Worm (Caenorhabditis elegans) whole organism, L4 larva: ENCODE results near the gene trpl-5.

Source experiments
- F26F4.8 ChIP-seq: fragments of 200-800 bp; sonication (Bioruptor generic); conservative IDR thresholded peaks from 2 replicates; pipeline ENCODE4 v1.3.6; 2022; ENCODE audit warnings: missing genetic modification characterization, missing compliant biosample characterization
- R02D3.7 ChIP-seq: fragments of 150-350 bp; sonication (generic microtip); optimal IDR thresholded peaks from 3 replicates; lab custom pipeline; 2014; ENCODE audit warnings: missing biosample characterization, missing genetic modification characterization
- T26A8.4 ChIP-seq: fragments of 200-800 bp; sonication (Bioruptor generic); IDR thresholded peaks from 2 replicates; pipeline ENCODE4 v1.3.6; 2022; ENCODE audit warnings: missing genetic modification characterization, missing compliant biosample characterization
- Y48G9A.11 ChIP-seq: fragments of 200-800 bp; sonication (Bioruptor generic); IDR thresholded peaks from 2 replicates; pipeline ENCODE4 v1.3.6; 2022; ENCODE audit warnings: missing genetic modification reagents, missing genetic modification characterization, missing compliant biosample characterization
- aha-1 ChIP-seq: fragments of 150-350 bp; peaks from one replicate; lab custom pipeline; 2014; ENCODE audit warnings: missing biosample characterization, missing genetic modification characterization
- ama-1 ChIP-seq: fragments of 150-350 bp; optimal IDR thresholded peaks from 2 replicates; lab custom pipeline; 2014; ENCODE audit warnings: inconsistent platforms, mixed read lengths
- ceh-28 ChIP-seq: fragments of 150-350 bp; optimal IDR thresholded peaks from 2 replicates; lab custom pipeline; 2014; ENCODE audit warnings: missing biosample characterization, missing genetic modification reagents, missing genetic modification characterization
- daf-8 ChIP-seq: fragments of 200-800 bp; sonication (Bioruptor generic); IDR thresholded peaks from 2 replicates; pipeline ENCODE4 v1.3.6; 2022; ENCODE audit warnings: missing genetic modification characterization, missing compliant biosample characterization
- dpl-1 ChIP-seq: fragments of 150-350 bp; optimal IDR thresholded peaks from 2 replicates; lab custom pipeline; 2014; ENCODE audit warnings: missing biosample characterization, missing genetic modification reagents, missing genetic modification characterization
- duxl-1 ChIP-seq: sonication (generic microtip); optimal IDR thresholded peaks from 2 replicates; lab custom pipeline; 2016; ENCODE audit warnings: mild to moderate bottlenecking, missing genetic modification characterization, moderate library complexity, missing compliant biosample characterization; ENCODE audit not compliant: poor library complexity
- egl-27 ChIP-seq: sonication (generic microtip); optimal IDR thresholded peaks from 3 replicates; lab custom pipeline; 2017; ENCODE audit warnings: missing biosample characterization, missing genetic modification reagents, missing genetic modification characterization
- gei-8 ChIP-seq: fragments of 200-800 bp; sonication (Bioruptor generic); optimal IDR thresholded peaks from 2 replicates; lab custom pipeline; 2018; ENCODE audit warnings: mild to moderate bottlenecking, missing genetic modification characterization, missing compliant biosample characterization
- hlh-11 ChIP-seq: fragments of 200-800 bp; sonication (Bioruptor generic); optimal IDR thresholded peaks from 2 replicates; lab custom pipeline; 2018; ENCODE audit warnings: mild to moderate bottlenecking, missing genetic modification characterization, missing compliant biosample characterization
- lin-29 ChIP-seq: fragments of 200-800 bp; sonication (Bioruptor generic); IDR thresholded peaks from 2 replicates; pipeline ENCODE4 v1.3.6; 2022; ENCODE audit warnings: missing genetic modification reagents, missing genetic modification characterization, missing compliant biosample characterization
- lin-38 ChIP-seq: fragments of 200-800 bp; sonication (Bioruptor generic); IDR thresholded peaks from 2 replicates; pipeline ENCODE4 v1.3.6; 2022; ENCODE audit warnings: missing genetic modification reagents, missing genetic modification characterization, missing compliant biosample characterization
- lin-39 ChIP-seq: fragments of 150-350 bp; optimal IDR thresholded peaks from 2 replicates; lab custom pipeline; 2014; ENCODE audit warnings: missing biosample characterization, missing genetic modification reagents, missing genetic modification characterization
- lir-3 ChIP-seq: sonication (generic microtip); optimal IDR thresholded peaks from 2 replicates; lab custom pipeline; 2016; ENCODE audit warnings: mild to moderate bottlenecking, missing genetic modification characterization, missing compliant biosample characterization
- mdt-29 ChIP-seq: fragments of 200-800 bp; sonication (Bioruptor generic); IDR thresholded peaks from 2 replicates; pipeline ENCODE4 v1.3.6; 2022; ENCODE audit warnings: missing genetic modification reagents, missing genetic modification characterization, missing compliant biosample characterization
- nhr-11 ChIP-seq: fragments of 150-350 bp; optimal IDR thresholded peaks from 2 replicates; lab custom pipeline; 2014; ENCODE audit warnings: missing biosample characterization, missing genetic modification characterization
- nhr-111 ChIP-seq: fragments of 200-800 bp; sonication (Bioruptor generic); optimal IDR thresholded peaks from 2 replicates; lab custom pipeline; 2018; ENCODE audit warnings: mild to moderate bottlenecking, missing genetic modification characterization, missing compliant biosample characterization
- nhr-237 ChIP-seq: sonication (generic microtip); optimal IDR thresholded peaks from 2 replicates; lab custom pipeline; 2017; ENCODE audit warnings: missing biosample characterization, missing genetic modification characterization
- nhr-48 ChIP-seq: sonication (generic microtip); optimal IDR thresholded peaks from 2 replicates; lab custom pipeline; 2016; ENCODE audit warnings: mild to moderate bottlenecking, missing genetic modification characterization, missing compliant biosample characterization
- nhr-6 ChIP-seq: fragments of 150-350 bp; optimal IDR thresholded peaks from 2 replicates; lab custom pipeline; 2014; ENCODE audit warnings: missing biosample characterization, missing genetic modification characterization
- pha-4 ChIP-seq, 2 experiments: fragments of 150-350 bp in 1 of 2; fragments of 200-800 bp in 1 of 2; sonication (Bioruptor generic) in 1 of 2; IDR thresholded peaks in 1 of 2; optimal IDR thresholded peaks in 1 of 2; 2 replicates each; pipeline versions ENCODE4 v1.3.6 to Lab custom; 2014 to 2022; ENCODE audit warnings: missing genetic modification characterization in 2 of 2, missing genetic modification reagents in 2 of 2, missing biosample characterization in 1 of 2, missing compliant biosample characterization in 1 of 2
- php-3 ChIP-seq: fragments of 200-800 bp; sonication (Bioruptor generic); IDR thresholded peaks from 2 replicates; pipeline ENCODE4 v1.3.6; 2022; ENCODE audit warnings: missing genetic modification reagents, missing genetic modification characterization, missing compliant biosample characterization
- skn-1 ChIP-seq: fragments of 150-350 bp; optimal IDR thresholded peaks from 2 replicates; lab custom pipeline; 2014; ENCODE audit warnings: missing biosample characterization, missing genetic modification characterization
- snpc-1.2 ChIP-seq: fragments of 200-800 bp; sonication (Bioruptor generic); IDR thresholded peaks from 2 replicates; pipeline ENCODE4 v1.3.6; 2022; ENCODE audit warnings: missing genetic modification reagents, missing genetic modification characterization, missing compliant biosample characterization
- unc-39 ChIP-seq: sonication (generic microtip); optimal IDR thresholded peaks from 2 replicates; lab custom pipeline; 2017; ENCODE audit warnings: missing biosample characterization, missing genetic modification characterization
- unc-62 ChIP-seq, 3 experiments: fragments of 150-350 bp in 1 of 3; sonication (generic microtip); optimal IDR thresholded peaks in 2 of 3; peaks in 1 of 3; 1 replicate in 1 of 3; 2 replicates in 2 of 3; lab custom pipeline; 2014 to 2017; ENCODE audit warnings: missing biosample characterization in 3 of 3, missing genetic modification characterization in 3 of 3, missing genetic modification reagents in 3 of 3, missing genotype in 1 of 3
- zip-11 ChIP-seq: fragments of 200-800 bp; sonication (Bioruptor generic); IDR thresholded peaks from 2 replicates; pipeline ENCODE4 v1.3.6; 2022; ENCODE audit warnings: missing genetic modification characterization, missing compliant biosample characterization

Gene trpl-5

ce11 chrII:2076467-2076866 lies 14.0 kb downstream of the trpl-5 start:
- TF ChIP-seq unc-62 (GFP tag; optimal IDR thresholded peaks at IDR 0.05 in 1 of 2; lab: Kevin White, UChicago) (peak in 1 of 2 experiments; percentile 95), unc-62 (tag; optimal IDR thresholded peaks at IDR 0.05; lab: Kevin White, UChicago) (no peak), nhr-111 (GFP tag; lab: Kevin White, UChicago) (no peak), nhr-237 (tag; lab: Kevin White, UChicago) (no peak), snpc-1.2 (GFP tag; lab: Robert Waterston, UW) (no peak)
- TF ChIP-seq, all 104 proteins: peak for 1

ce11 chrII:2075513-2075912 lies 14.9 kb downstream of the trpl-5 start, which contains the start of gene F07E5.8:
Gene F07E5.8 (minus strand): TSS chrII:2075613.
- no peak for TF ChIP-seq lir-3 (tag; lab: Kevin White, UChicago)

- TF ChIP-seq F26F4.8 (GFP tag; lab: Robert Waterston, UW) = no peak
- TF ChIP-seq zip-11 (GFP tag; lab: Robert Waterston, UW) = no peak
- no peak for TF ChIP-seq R02D3.7 (tag; lab: Kevin White, UChicago)
- TF ChIP-seq Y48G9A.11 (GFP tag; lab: Robert Waterston, UW) = no peak
- TF ChIP-seq nhr-48 = no peak
- TF ChIP-seq nhr-6 (tag; lab: Kevin White, UChicago) = no peak
- no peak for TF ChIP-seq hlh-11
- TF ChIP-seq, all 104 proteins: peak for 0
These were observed 19.0 kb downstream of the trpl-5 start, which contains the start of gene F07E5.7 for ce11 chrII:2071429-2071828. Gene F07E5.7 (minus strand): TSS chrII:2071529.

- TF ChIP-seq aha-1 (tag; lab: Kevin White, UChicago) = peak; percentile 23
These were observed 22.9 kb downstream of the trpl-5 start, which contains the start of gene F07E5.12 for ce11 chrII:2067451-2068021. Gene F07E5.12 (plus strand): TSS chrII:2067971.

ce11 chrII:2064497-2064896 lies 25.9 kb downstream of the trpl-5 start, which contains the start of gene fbxb-6:
Gene fbxb-6 (plus strand): TSS chrII:2064797.
- TF ChIP-seq duxl-1 (tag; lab: Kevin White, UChicago) (no peak), skn-1 (tag; lab: Kevin White, UChicago) (no peak), nhr-11 (tag; lab: Kevin White, UChicago) (no peak), lin-38 (GFP tag; lab: Robert Waterston, UW) (no peak), T26A8.4 (GFP tag; lab: Robert Waterston, UW) (no peak), pha-4 (GFP tag; IDR thresholded peaks at IDR 0.05; lab: Robert Waterston, UW) (no peak), pha-4 (tag; optimal IDR thresholded peaks at IDR 0.05; lab: Kevin White, UChicago) (no peak), php-3 (GFP tag; lab: Robert Waterston, UW) (no peak), mdt-29 (no peak), F26F4.8 (GFP tag; lab: Robert Waterston, UW) (no peak), lin-39 (tag; lab: Kevin White, UChicago) (no peak), lin-29 (GFP tag; lab: Robert Waterston, UW) (no peak), egl-27 (no peak), daf-8 (GFP tag; lab: Robert Waterston, UW) (no peak), ama-1 (lab: Kevin White, UChicago) (no peak), gei-8 (GFP tag; lab: Kevin White, UChicago) (no peak), ceh-28 (tag; lab: Kevin White, UChicago) (no peak), nhr-111 (GFP tag; lab: Kevin White, UChicago) (no peak), unc-39 (tag; lab: Kevin White, UChicago) (no peak), hlh-11 (no peak)
- TF ChIP-seq, all 104 proteins: peak for 0

- TF ChIP-seq dpl-1 (GFP tag; lab: Kevin White, UChicago) = no peak
- TF ChIP-seq ceh-28 (tag; lab: Kevin White, UChicago) = no peak
These were observed 26.4 kb downstream of the trpl-5 start, which contains the start of gene F07E5.13 for ce11 chrII:2063989-2064388. Gene F07E5.13 (minus strand): TSS chrII:2064089.
